Worm (Caenorhabditis elegans): ENCODE measurements around the gene dbl-1.

DNA sequence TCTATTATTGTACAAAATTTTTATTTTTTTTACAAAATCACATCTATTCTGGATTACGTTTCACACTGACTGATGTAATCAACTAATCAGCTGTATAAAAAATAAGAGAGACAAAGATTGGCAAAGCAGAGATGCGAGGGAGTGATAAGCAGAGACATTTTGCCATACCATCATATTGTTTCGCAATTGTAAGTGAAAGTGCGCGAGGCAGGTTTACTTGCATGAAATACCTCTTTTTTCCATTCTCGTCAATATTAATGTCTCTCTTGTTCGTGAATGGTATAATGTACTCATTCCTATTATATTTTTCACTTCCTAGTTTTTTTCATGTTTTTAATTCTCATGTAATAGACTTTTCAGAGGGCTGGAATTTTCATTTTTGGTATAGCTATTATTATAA is 21.1 kb upstream of the dbl-1 start:
- no peak for TF ChIP-seq F13C5.2 (tag; optimal IDR thresholded peaks at IDR 0.05)
- no peak for TF ChIP-seq hmg-4 (GFP tag; optimal IDR thresholded peaks at IDR 0.05)
- no peak for TF ChIP-seq hmbx-1 (tag; optimal IDR thresholded peaks at IDR 0.05)

Data from whole organism, early embryonic.